Worm (Caenorhabditis elegans): Measurements from ENCODE around the gene F46C8.3.

Gene F46C8.3

DNA sequence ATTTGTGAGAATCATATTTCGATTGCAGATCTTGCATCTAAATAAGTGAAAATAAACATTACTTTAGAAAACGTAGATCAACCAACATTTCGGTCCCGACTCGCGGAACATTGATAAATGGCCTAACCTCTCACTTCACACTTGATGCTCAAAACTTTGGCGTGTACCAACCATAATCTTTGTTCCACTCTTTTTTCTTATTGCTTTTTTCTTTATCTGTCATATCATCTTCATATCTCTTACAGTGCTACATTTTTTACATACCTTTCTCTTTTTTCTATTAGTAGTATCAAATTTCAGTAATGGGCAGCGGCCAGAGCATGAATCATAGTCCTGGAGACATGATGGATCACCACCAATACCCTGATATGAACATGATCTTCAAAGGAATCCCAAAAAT is at the start of gene F46C8.3:
TSS of gene F46C8.3 (plus strand) at position 301 of the 400 bp plus-strand sequence.
- no peak for TF ChIP-seq unc-62 (GFP tag; optimal IDR thresholded peaks at IDR 0.05)

DNA sequence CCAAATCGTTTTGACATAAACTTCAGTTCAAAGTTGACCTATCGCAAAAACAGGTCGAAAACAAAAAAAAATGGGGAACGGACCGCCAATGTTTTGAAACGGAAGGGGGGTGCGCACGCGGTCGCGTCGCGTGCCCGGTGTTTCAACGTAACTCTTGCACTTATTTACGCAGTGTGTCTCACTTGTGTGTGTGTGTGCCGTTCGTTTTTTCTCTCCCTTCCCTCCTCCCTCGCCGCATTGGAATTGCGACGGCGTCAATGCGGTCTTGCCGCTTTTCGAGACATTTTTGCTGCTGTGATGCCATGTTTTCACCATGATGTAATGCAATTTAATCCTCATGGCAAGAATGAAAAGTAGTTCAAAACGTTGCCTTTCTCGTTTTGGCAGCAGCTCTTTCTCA is 46.9 kb upstream of the F46C8.3 start:
- TF ChIP-seq unc-62 (GFP tag; optimal IDR thresholded peaks at IDR 0.05), result no peak

DNA sequence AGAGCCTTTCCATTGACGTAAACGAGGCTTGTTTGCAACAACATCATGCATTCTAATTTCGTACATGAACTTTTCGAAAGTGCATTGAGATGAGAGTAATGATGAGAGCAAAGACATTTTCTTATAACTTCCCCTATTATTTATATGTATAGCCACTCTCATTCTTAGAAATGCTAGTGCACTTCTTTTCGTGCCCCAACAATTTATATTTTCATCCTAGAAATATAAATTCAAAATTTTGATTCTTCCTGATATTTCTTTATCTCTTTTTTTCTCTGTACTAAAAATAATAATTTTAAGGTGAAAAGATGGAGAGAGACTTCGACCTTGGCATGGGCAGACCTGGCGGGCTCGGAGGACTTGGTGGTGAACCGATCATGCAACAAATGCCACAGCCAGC is 46.4 kb upstream of the F46C8.3 start, which contains the start of gene mek-1:
TSS of gene mek-1 (plus strand) at position 301 of the 400 bp plus-strand sequence.
- TF ChIP-seq unc-62 (GFP tag; optimal IDR thresholded peaks at IDR 0.05), result no peak

DNA sequence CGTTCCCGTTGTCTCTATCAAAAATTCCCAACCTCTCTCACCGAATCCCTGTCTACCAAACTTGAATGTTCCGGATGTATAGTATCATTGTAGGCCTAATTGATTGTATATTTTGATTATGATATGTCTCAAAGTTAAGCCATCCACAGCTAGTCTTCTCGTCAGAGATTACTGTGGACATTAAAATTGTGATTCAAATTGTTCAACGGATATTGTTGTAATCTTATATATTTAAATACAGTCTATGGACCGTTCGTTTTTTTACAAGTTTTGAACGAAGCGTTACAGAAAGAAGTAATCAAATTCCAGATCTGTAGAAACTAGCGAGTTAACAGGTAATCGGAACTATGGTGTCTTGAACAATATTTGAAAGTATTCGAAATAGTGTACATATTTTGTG is 44.6 kb upstream of the F46C8.3 start, which contains the start of gene F48E3.9:
TSS of gene F48E3.9 (plus strand) at position 301 of the 400 bp plus-strand sequence.
- TF ChIP-seq unc-62 (GFP tag; optimal IDR thresholded peaks at IDR 0.05), result no peak

DNA sequence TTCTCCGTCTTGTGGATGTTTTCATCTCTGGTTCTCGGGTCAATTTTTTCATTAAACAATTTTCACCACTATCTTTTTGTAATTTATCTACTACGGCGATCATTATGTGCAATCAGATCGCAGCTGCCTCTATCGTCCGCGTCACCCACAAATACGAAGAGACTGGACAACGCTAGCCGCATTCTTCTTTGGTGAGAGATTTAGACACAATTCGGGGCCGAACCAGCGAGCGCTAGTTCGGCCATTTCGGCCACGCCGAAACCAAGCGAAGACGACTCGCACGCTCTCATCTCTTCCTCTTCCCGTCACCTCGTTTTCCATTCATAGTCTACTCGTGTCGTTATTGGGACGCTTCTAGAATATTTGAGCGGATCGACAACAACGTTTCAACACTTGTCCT is 39.6 kb upstream of the F46C8.3 start, which contains the start of gene gly-12:
TSS of gene gly-12 (plus strand) at position 117 of the 400 bp plus-strand sequence.
- no peak for TF ChIP-seq unc-62 (GFP tag; optimal IDR thresholded peaks at IDR 0.05)

DNA sequence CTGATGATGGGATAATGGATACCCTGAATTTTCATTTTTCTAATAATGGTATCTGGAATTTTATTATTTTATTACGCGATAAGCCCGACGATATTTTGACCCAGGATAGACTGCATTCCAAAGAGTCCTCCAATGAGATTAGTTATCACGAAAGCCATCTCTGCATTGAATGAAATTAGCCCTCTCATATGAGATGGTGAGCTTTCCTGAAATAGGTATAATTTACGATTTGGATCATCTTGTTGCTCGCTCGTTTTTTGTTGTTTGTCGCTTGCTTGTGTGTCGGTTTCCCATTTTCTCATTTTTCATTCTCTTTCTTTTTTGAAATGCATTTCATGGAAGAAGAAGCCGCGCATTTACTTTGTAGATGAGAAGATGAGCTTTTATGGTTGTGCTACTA is 33.9 kb upstream of the F46C8.3 start:
- TF ChIP-seq unc-62 (GFP tag; optimal IDR thresholded peaks at IDR 0.05), result no peak

DNA sequence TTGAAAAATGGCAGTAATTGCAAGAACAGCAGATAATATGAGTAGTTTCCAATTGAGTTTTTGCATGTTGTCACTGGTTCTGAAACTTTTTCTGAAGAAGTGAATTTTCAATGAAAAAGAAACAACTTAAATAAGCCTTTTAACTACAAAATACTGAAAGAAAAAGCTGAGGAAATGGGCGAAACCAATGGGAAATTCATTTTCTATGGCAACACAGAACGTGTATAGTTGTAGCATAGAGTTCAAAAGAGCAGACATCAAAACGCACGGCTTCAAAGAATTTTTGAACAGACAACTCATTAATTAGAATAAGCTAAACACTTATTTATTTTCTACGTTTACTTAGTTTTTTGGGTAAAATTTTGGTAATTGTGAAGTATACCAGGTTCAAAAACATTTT is 32.4 kb upstream of the F46C8.3 start, which contains the start of gene F48E3.2:
TSS of gene F48E3.2 (minus strand) at position 101 of the 400 bp plus-strand sequence.
- TF ChIP-seq unc-62 (GFP tag; optimal IDR thresholded peaks at IDR 0.05), result no peak

DNA sequence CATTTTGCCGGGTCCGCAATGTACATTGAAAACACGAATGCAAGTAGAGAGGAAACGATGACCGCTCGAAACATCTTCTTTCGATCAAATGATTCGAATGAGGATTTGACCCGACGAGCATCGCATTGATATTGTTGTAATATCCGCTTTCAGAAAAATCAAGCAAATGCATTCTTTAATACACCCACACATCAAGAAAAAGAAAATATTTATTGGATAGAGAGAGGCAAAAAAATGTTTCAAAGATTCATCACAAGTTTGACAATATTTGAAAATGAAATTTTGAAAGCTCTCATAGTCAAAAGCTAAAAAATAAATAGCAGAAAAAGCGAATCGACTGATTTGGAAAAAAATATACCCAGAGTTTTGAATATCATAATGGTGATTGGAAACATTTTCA is 29.9 kb upstream of the F46C8.3 start, which contains the start of gene try-14:
TSS of gene try-14 (minus strand) at position 101 of the 400 bp plus-strand sequence.
- no peak for TF ChIP-seq unc-62 (GFP tag; optimal IDR thresholded peaks at IDR 0.05)

DNA sequence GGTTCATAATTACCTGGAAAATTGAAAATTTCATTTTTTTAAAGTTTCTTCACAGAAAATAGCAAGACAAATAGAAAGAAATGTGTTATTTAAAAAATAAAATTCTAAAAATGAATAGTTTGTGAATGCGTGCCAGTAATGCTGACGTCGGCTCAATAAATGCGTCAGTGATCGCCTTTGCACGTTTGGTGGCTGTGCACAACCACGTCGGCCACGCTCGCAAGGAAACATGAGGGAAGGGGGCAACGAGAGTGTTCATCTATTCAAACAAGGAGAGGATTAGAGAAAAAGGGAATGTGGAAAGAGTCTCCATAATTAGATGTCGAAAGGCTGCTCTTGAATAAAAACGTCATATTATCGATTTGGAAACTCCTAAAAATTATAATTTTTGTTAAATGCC is 24.4 kb upstream of the F46C8.3 start, which contains the start of gene uggt-1:
TSS of gene uggt-1 (minus strand) at position 13 of the 400 bp plus-strand sequence.
- no peak for TF ChIP-seq unc-62 (GFP tag; optimal IDR thresholded peaks at IDR 0.05)

DNA sequence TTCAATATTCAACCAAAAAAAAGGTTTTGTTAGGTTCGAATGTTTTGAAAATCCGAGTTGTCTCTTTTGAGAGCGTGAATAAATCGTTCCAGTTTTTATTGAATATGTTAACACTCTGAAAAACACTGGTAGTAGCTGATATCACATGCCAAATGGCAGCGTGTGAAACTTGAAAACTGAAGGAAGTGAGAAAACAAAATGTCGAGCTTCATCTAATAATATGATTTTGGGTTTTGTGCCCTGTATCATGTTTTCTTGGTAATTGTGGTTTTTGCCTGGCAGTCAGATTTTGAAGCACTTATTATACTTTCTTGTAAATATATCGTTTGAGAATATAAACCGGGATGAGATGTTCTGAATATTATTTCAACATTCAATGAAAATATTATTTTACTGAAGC is 22.6 kb upstream of the F46C8.3 start, which contains the start of gene F48E3.6:
TSS of gene F48E3.6 (minus strand) at position 101 of the 400 bp plus-strand sequence.
- no peak for TF ChIP-seq unc-62 (GFP tag; optimal IDR thresholded peaks at IDR 0.05)

DNA sequence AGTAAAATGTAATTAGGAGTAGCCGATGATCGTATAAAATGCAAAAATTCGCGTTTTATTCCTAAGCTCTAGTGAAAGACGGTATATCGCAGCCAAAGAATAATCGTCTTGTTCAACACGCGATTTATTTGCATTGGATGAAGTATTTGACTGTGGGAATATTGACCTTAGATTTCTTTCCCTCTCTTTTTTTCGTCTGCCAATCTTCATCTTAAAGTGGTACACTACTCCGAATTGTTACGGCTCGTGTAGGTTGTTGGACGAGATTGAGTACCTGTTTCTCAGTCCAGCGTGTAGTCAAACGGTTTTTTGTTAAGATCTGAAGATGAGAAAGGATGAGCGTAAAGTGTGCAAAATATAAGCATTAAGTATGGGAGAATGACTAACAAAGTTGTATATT is 18.8 kb upstream of the F46C8.3 start, which contains the start of gene lgc-11:
TSS of gene lgc-11 (minus strand) at position 101 of the 400 bp plus-strand sequence.
- no peak for TF ChIP-seq unc-62 (GFP tag; optimal IDR thresholded peaks at IDR 0.05)

DNA sequence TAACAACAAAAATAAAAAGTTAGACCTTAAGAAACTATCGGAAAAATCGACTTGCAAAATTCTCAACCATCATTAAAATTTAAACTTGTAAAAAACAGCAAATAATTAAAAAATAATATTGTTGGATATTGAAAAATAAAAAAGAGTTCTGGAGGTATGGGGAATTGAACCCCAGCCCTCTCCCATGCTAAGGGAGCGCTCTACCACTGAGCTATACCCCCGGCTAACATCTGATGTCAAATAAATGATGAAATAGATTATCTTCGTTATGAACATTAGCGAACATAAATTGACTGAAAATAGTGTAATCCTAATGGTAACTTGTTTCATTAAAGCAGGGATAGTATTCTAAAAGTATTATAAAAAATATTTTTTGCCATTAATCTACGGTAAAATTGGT is 18.2 kb upstream of the F46C8.3 start:
- TF ChIP-seq unc-62 (GFP tag; optimal IDR thresholded peaks at IDR 0.05), result no peak

DNA sequence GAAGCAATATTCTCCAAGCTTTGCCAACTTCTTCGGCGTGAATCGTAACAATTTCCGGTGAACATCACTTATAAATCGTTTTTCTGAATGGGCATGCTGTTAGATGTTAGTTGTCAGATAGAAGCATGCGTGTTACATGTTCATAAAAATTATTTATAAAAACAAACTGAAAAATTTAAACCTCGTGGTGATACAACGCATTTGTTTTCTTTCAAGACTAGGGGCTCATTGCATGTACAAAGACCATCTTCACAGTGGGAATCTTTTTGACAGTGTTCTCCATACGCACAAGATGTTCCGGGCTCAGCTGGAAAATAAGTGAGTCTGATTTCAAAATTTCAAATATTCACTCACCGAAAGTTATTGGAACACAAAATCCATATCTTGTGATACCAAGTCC is 12.7 kb upstream of the F46C8.3 start:
- no peak for TF ChIP-seq unc-62 (GFP tag; optimal IDR thresholded peaks at IDR 0.05)

DNA sequence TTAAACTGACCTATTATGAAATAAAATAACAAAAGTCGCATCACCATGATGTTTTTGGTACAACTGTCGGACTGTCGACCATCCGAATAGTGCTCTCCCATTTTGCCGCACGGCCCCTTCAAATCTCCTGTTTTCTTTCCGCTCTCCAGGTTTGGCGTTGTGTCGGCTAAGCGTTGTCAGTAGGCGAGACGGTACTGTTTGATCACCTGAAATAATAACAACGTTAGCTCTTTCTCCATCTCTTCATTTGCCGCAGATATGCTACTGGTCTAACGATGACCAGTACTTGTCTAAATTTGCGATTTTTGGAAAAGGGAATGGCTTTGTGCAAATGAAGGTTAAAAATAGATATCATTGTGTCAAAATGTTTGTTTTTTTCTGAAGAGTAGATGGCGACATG is 5.8 kb upstream of the F46C8.3 start, which contains the start of gene chts-1:
TSS of gene chts-1 (minus strand) at position 101 of the 400 bp plus-strand sequence.
- TF ChIP-seq unc-62 (GFP tag; optimal IDR thresholded peaks at IDR 0.05), result no peak

DNA sequence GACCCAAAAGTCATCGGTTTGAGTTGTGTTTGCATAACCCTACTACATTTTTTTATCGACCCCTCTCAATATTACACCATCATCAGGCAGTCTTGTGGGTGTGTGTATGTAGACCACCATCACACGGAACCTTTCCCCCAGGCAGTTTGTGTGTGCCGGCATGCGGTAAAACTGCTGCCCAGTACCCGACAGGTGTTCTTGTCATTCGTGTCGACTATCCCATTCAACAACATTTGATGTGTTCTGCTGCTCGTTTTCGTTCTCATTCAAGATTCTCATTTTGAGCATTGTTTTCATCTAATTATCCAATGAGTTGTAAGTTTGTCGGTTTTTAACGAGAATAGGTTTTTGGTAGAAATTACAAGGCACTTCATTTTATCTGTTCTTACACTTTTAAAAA is 2.8 kb upstream of the F46C8.3 start:
- TF ChIP-seq unc-62 (GFP tag; optimal IDR thresholded peaks at IDR 0.05), result no peak

DNA sequence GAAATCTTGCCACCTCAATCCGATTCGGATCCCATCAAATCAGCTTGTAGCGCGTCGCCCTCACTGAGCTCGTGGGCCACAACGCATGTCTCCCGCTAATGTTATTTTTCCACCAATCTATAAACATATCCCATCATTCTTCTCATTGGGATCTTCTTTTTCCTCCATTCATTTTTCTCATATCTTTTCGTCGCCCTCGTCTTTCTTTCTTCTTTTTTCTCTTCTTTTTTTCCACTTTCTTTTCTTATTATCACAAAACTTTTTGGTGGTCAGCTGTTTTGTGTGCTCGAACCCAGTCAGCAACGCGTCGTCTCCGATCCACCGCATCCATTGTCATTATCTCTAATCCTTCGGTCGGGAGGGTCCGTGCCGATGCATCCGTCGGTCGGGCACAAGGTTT is 1.6 kb upstream of the F46C8.3 start:
- no peak for TF ChIP-seq unc-62 (GFP tag; optimal IDR thresholded peaks at IDR 0.05)

DNA sequence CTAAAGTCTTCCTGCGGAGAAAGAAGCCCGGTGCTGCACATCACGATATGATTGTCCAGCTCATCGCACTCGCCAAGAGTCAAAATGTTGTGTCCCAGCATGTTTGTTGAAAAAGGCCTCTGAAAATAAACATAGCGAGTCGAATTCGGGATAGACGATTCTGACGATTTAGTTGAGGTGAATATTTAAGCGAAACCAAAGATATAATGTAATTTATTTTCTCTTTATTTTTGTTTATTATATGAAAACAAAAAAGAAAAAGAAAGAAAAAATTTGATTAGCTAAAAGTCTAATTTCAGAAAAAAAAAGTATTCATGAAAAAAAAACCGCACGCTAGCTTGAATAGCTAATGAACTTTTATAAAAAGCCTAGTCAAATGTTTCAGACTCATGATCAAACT is 7.3 kb downstream of the F46C8.3 start, which contains the start of gene ceh-14:
TSS of gene ceh-14 (minus strand) at position 101 of the 400 bp plus-strand sequence.
- no peak for TF ChIP-seq unc-62 (GFP tag; optimal IDR thresholded peaks at IDR 0.05)

DNA sequence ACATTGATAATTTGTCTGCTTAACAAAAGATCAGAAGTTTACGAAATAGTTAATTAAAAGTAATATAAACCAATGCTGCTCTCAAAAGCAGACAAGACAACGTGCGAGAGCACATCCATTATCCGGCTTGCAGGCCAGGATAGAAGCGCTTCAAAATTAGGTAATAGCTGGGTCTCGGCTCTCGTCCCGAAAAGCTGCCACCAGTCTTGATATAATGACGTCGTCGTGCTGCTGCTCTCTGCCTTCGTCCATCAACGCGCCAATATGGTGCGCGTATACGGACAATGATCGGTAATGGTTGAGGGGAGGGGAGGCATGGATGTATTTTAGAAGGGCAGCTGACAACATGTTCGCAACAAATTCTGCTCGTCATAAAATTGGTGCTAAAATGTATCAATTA is 9.1 kb downstream of the F46C8.3 start:
- no peak for TF ChIP-seq unc-62 (GFP tag; optimal IDR thresholded peaks at IDR 0.05)

All from whole organism, dauer.